Worm (Caenorhabditis elegans): ENCODE results near the gene F26F2.13.

ce11 chrV:20551096-20551495 is 13.1 kb upstream of the F26F2.13 start, which contains the start of gene Y38H6C.20:
- TF ChIP-seq dao-5 (tag; optimal IDR thresholded peaks at IDR 0.05) (no peak), him-1 (tag; optimal IDR thresholded peaks at IDR 0.05) (no peak), W03F9.2 (tag; optimal IDR thresholded peaks at IDR 0.05) (no peak)
